Worm (Caenorhabditis elegans) whole organism, mixed stage, embryonic: Measurements from ENCODE around the gene F11A10.6.

Experiments
- M03D4.4 ChIP-seq: sonication (generic microtip); optimal IDR thresholded peaks from 2 replicates; lab custom pipeline; 2017; ENCODE audit warnings: mild to moderate bottlenecking, missing genetic modification characterization, missing compliant biosample characterization
- ces-1 ChIP-seq: fragments of 150-350 bp; optimal IDR thresholded peaks from 2 replicates; lab custom pipeline; 2014; ENCODE audit warnings: missing biosample characterization, missing genetic modification reagents, missing genetic modification characterization
- cnd-1 ChIP-seq: fragments of 200-800 bp; sonication (Bioruptor generic); optimal IDR thresholded peaks from 2 replicates; lab custom pipeline; 2018; ENCODE audit warnings: mild to moderate bottlenecking, missing genetic modification characterization, missing compliant biosample characterization
- drap-1 ChIP-seq: fragments of 200-800 bp; sonication (Bioruptor generic); optimal IDR thresholded peaks from 3 replicates; lab custom pipeline; 2018; ENCODE audit warnings: mild to moderate bottlenecking, missing genetic modification characterization, missing compliant biosample characterization
- elt-1 ChIP-seq: sonication (generic microtip); optimal IDR thresholded peaks from 2 replicates; lab custom pipeline; 2017; ENCODE audit warnings: missing genetic modification characterization, mild to moderate bottlenecking, missing compliant biosample characterization, antibody characterized with exemption, moderate library complexity, borderline replicate concordance; ENCODE audit not compliant: insufficient read depth
- elt-3 ChIP-seq: fragments of 150-350 bp; optimal IDR thresholded peaks from 2 replicates; lab custom pipeline; 2014; ENCODE audit warnings: missing biosample characterization, missing genetic modification characterization
- hlh-1 ChIP-seq: fragments of 150-350 bp; optimal IDR thresholded peaks from 2 replicates; lab custom pipeline; 2014; ENCODE audit warnings: missing biosample characterization, missing genetic modification reagents, missing genetic modification characterization
- lsy-2 ChIP-seq: fragments of 150-350 bp; optimal IDR thresholded peaks from 2 replicates; lab custom pipeline; 2014; ENCODE audit warnings: missing biosample characterization, missing genetic modification characterization
- mab-5 ChIP-seq: fragments of 150-350 bp; optimal IDR thresholded peaks from 2 replicates; lab custom pipeline; 2014; ENCODE audit warnings: missing biosample characterization, missing genetic modification characterization
- mep-1 ChIP-seq: fragments of 150-350 bp; optimal IDR thresholded peaks from 2 replicates; lab custom pipeline; 2017; ENCODE audit warnings: missing biosample characterization, missing genetic modification reagents, missing genetic modification characterization, inconsistent platforms
- pha-4 ChIP-seq: fragments of 150-350 bp; optimal IDR thresholded peaks from 2 replicates; lab custom pipeline; 2018; ENCODE audit warnings: missing biosample characterization, missing genetic modification reagents, missing genetic modification characterization
- snpc-4 ChIP-seq: fragments of 150-350 bp; optimal IDR thresholded peaks from 2 replicates; lab custom pipeline; 2014; ENCODE audit warnings: missing biosample characterization, missing genetic modification characterization
- sptf-1 ChIP-seq: sonication (generic microtip); optimal IDR thresholded peaks from 2 replicates; lab custom pipeline; 2017; ENCODE audit warnings: mild to moderate bottlenecking, missing genetic modification characterization, moderate library complexity, missing compliant biosample characterization

ce11 chrIV:12110339-12110738 is 20.9 kb upstream of the F11A10.6 start, which contains the start of gene col-129:
- TF ChIP-seq mab-5 (tag; lab: Kevin White, UChicago): no peak
- no peak for TF ChIP-seq elt-1 (tag; lab: Kevin White, UChicago)
- no peak for TF ChIP-seq ces-1 (GFP tag; lab: Kevin White, UChicago)
- no peak for TF ChIP-seq hlh-1 (tag; lab: Kevin White, UChicago)
- TF ChIP-seq pha-4 (tag; lab: Kevin White, UChicago): no peak
- no peak for TF ChIP-seq drap-1 (GFP tag; lab: Kevin White, UChicago)
- no peak for TF ChIP-seq sptf-1 (tag; lab: Kevin White, UChicago)
- no peak for TF ChIP-seq M03D4.4 (tag; lab: Kevin White, UChicago)
- TF ChIP-seq snpc-4 (tag; lab: Kevin White, UChicago): no peak
- no peak for TF ChIP-seq elt-3
- no peak for TF ChIP-seq lsy-2 (tag; lab: Kevin White, UChicago)
- no peak for TF ChIP-seq mep-1 (tag; lab: Kevin White, UChicago)
- no peak for TF ChIP-seq cnd-1
